Fruit fly (Drosophila melanogaster) whole organism, embryonic: ENCODE results near the gene CG15422.
A peak's percentile ranks its signal among the peaks of the same experiment; 100 is the strongest.

Experiments used
- Aef1 ChIP-seq: fragments of 200-800 bp; sonication (Bioruptor generic); IDR thresholded peaks from 3 replicates; pipeline ENCODE4 v1.3.6; 2022; ENCODE audit warnings: missing biosample characterization, missing genetic modification characterization
- CG10274 ChIP-seq: fragments of 200-800 bp; sonication (Bioruptor generic); optimal IDR thresholded peaks from 3 replicates; lab custom pipeline; 2017; ENCODE audit warnings: missing biosample characterization, mild to moderate bottlenecking, missing genetic modification characterization
- CG10462 ChIP-seq: fragments of 200-800 bp; sonication (Bioruptor generic); optimal IDR thresholded peaks from 2 replicates; lab custom pipeline; 2016; ENCODE audit warnings: missing biosample characterization, missing genetic modification characterization
- CG10565 ChIP-seq: fragments of 200-800 bp; sonication (Bioruptor generic); optimal IDR thresholded peaks from 3 replicates; lab custom pipeline; 2016; ENCODE audit warnings: missing biosample characterization, mild to moderate bottlenecking, missing genetic modification characterization
- CG11456 ChIP-seq: fragments of 200-800 bp; sonication (Bioruptor generic); IDR thresholded peaks from 3 replicates; pipeline ENCODE4 v1.3.6; 2022; ENCODE audit warnings: missing biosample characterization, missing genetic modification characterization
- CG12391 ChIP-seq: fragments of 200-800 bp; sonication (Bioruptor generic); optimal IDR thresholded peaks from 3 replicates; lab custom pipeline; 2018; ENCODE audit warnings: missing biosample characterization, mild to moderate bottlenecking, missing genetic modification characterization, moderate library complexity
- CG12942 ChIP-seq: fragments of 200-800 bp; sonication (Bioruptor generic); optimal IDR thresholded peaks from 3 replicates; lab custom pipeline; 2016; ENCODE audit warnings: missing biosample characterization, missing genetic modification characterization
- CG1602 ChIP-seq: fragments of 200-800 bp; sonication (Bioruptor generic); optimal IDR thresholded peaks from 3 replicates; lab custom pipeline; 2016; ENCODE audit warnings: missing biosample characterization, missing genetic modification characterization
- CG1603 ChIP-seq: fragments of 200-800 bp; sonication (Bioruptor generic); optimal IDR thresholded peaks from 2 replicates; lab custom pipeline; 2019; ENCODE audit warnings: missing biosample characterization, mild to moderate bottlenecking, missing genetic modification characterization, moderate library complexity
- CG17361 ChIP-seq: fragments of 200-800 bp; sonication (Bioruptor generic); IDR thresholded peaks from 3 replicates; pipeline ENCODE4 v1.3.6; 2022; ENCODE audit warnings: missing biosample characterization, missing genetic modification characterization
- CG18619 ChIP-seq: fragments of 200-800 bp; sonication (Bioruptor generic); optimal IDR thresholded peaks from 3 replicates; lab custom pipeline; 2017; ENCODE audit warnings: missing biosample characterization, mild to moderate bottlenecking, missing genetic modification characterization
- CG33213 ChIP-seq: fragments of 200-800 bp; sonication (Bioruptor generic); optimal IDR thresholded peaks from 3 replicates; lab custom pipeline; 2016; ENCODE audit warnings: missing biosample characterization, missing genetic modification characterization
- CG42726 ChIP-seq: fragments of 200-800 bp; sonication (Bioruptor generic); IDR thresholded peaks from 2 replicates; pipeline ENCODE4 v1.3.6; 2022; ENCODE audit warnings: missing biosample characterization, missing genetic modification characterization; ENCODE audit not compliant: partially characterized antibody
- CG4820 ChIP-seq: fragments of 200-800 bp; sonication (Bioruptor generic); optimal IDR thresholded peaks from 3 replicates; lab custom pipeline; 2016; ENCODE audit warnings: missing biosample characterization, missing genetic modification characterization
- CG5245 ChIP-seq: fragments of 200-800 bp; sonication (Bioruptor generic); optimal IDR thresholded peaks from 3 replicates; lab custom pipeline; 2016; ENCODE audit warnings: missing biosample characterization, missing genetic modification characterization
- CG6765 ChIP-seq: fragments of 200-800 bp; sonication (Bioruptor generic); optimal IDR thresholded peaks from 3 replicates; lab custom pipeline; 2017; ENCODE audit warnings: missing biosample characterization, mild to moderate bottlenecking, missing genetic modification characterization
- CG7928 ChIP-seq: fragments of 200-800 bp; sonication (Bioruptor generic); optimal IDR thresholded peaks from 2 replicates; lab custom pipeline; 2017; ENCODE audit warnings: missing biosample characterization, mild to moderate bottlenecking, missing genetic modification characterization
- CG9876 ChIP-seq: fragments of 200-800 bp; sonication (Bioruptor generic); optimal IDR thresholded peaks from 2 replicates; lab custom pipeline; 2016; ENCODE audit warnings: missing biosample characterization, missing genetic modification characterization
- D19A ChIP-seq: fragments of 200-800 bp; optimal IDR thresholded peaks from 3 replicates; lab custom pipeline; 2019; ENCODE audit warnings: missing biosample characterization, mild to moderate bottlenecking, missing genetic modification characterization, moderate library complexity
- Dip2 ChIP-seq: fragments of 200-800 bp; sonication (Bioruptor generic); IDR thresholded peaks from 2 replicates; pipeline ENCODE4 v1.3.6; 2022; ENCODE audit warnings: missing biosample characterization, missing genetic modification characterization
- Dip3 ChIP-seq: fragments of 200-800 bp; sonication (Bioruptor generic); optimal IDR thresholded peaks from 3 replicates; lab custom pipeline; 2016; ENCODE audit warnings: missing biosample characterization, missing genetic modification characterization
- H15 ChIP-seq: fragments of 200-800 bp; sonication (Bioruptor generic); IDR thresholded peaks from 3 replicates; pipeline ENCODE4 v1.3.6; 2022; ENCODE audit warnings: missing biosample characterization, missing genetic modification characterization
- Hand ChIP-seq: fragments of 200-800 bp; sonication (Bioruptor generic); optimal IDR thresholded peaks from 2 replicates; lab custom pipeline; 2017; ENCODE audit warnings: mild to moderate bottlenecking, missing biosample characterization, missing genetic modification reagents, missing genetic modification characterization
- HmgD ChIP-seq: fragments of 200-800 bp; sonication (Bioruptor generic); optimal IDR thresholded peaks from 3 replicates; lab custom pipeline; 2016; ENCODE audit warnings: missing biosample characterization, missing genetic modification characterization
- HmgZ ChIP-seq: fragments of 200-800 bp; sonication (Bioruptor generic); optimal IDR thresholded peaks from 2 replicates; lab custom pipeline; 2018; ENCODE audit warnings: missing biosample characterization, mild to moderate bottlenecking, missing genetic modification characterization
- Mad ChIP-seq: fragments of 200-800 bp; sonication (Bioruptor generic); optimal IDR thresholded peaks from 2 replicates; lab custom pipeline; 2016; ENCODE audit warnings: missing biosample characterization, missing genetic modification characterization
- Max ChIP-seq: fragments of 200-800 bp; sonication (Bioruptor generic); optimal IDR thresholded peaks from 2 replicates; lab custom pipeline; 2016; ENCODE audit warnings: missing biosample characterization, mild to moderate bottlenecking, missing genetic modification characterization
- Myb ChIP-seq: fragments of 200-800 bp; sonication (Bioruptor generic); optimal IDR thresholded peaks from 2 replicates; lab custom pipeline; 2016; ENCODE audit warnings: missing biosample characterization, missing genetic modification characterization
- Optix ChIP-seq: fragments of 200-800 bp; sonication (Bioruptor generic); IDR thresholded peaks from 3 replicates; pipeline ENCODE4 v1.3.6; 2022; ENCODE audit warnings: missing biosample characterization, missing genetic modification characterization
- Ptx1 ChIP-seq: fragments of 200-800 bp; sonication (Bioruptor generic); IDR thresholded peaks from 2 replicates; pipeline ENCODE4 v1.3.6; 2022; ENCODE audit warnings: missing biosample characterization, missing genetic modification characterization
- abd-A ChIP-seq: fragments of 200-800 bp; sonication (Bioruptor generic); optimal IDR thresholded peaks from 3 replicates; lab custom pipeline; 2019; ENCODE audit warnings: missing biosample characterization, mild to moderate bottlenecking, missing genetic modification characterization, moderate library complexity
- ato ChIP-seq: fragments of 200-800 bp; sonication (Bioruptor generic); IDR thresholded peaks from 2 replicates; pipeline ENCODE4 v1.3.6; 2022; ENCODE audit warnings: missing biosample characterization, missing genetic modification characterization; ENCODE audit not compliant: partially characterized antibody
- bigmax ChIP-seq: fragments of 200-800 bp; sonication (Bioruptor generic); optimal IDR thresholded peaks from 2 replicates; lab custom pipeline; 2018; ENCODE audit warnings: missing biosample characterization, mild to moderate bottlenecking, missing genetic modification characterization
- cato ChIP-seq: fragments of 200-800 bp; sonication (Bioruptor generic); optimal IDR thresholded peaks from 2 replicates; lab custom pipeline; 2016; ENCODE audit warnings: missing biosample characterization, missing genetic modification characterization, borderline replicate concordance
- chif ChIP-seq, 2 experiments: fragments of 200-800 bp; sonication (Bioruptor generic); optimal IDR thresholded peaks; 3 replicates each; lab custom pipeline; 2016; ENCODE audit warnings: missing biosample characterization in 2 of 2, missing genetic modification characterization in 2 of 2
- corto ChIP-seq: fragments of 200-800 bp; sonication (Bioruptor generic); optimal IDR thresholded peaks from 2 replicates; lab custom pipeline; 2016; ENCODE audit warnings: missing biosample characterization, mild to moderate bottlenecking, missing genetic modification characterization, moderate library complexity
- danr ChIP-seq: fragments of 200-800 bp; sonication (Bioruptor generic); IDR thresholded peaks from 2 replicates; pipeline ENCODE4 v1.3.6; 2022; ENCODE audit warnings: missing biosample characterization, missing genetic modification characterization
- dysf ChIP-seq: fragments of 200-800 bp; sonication (Bioruptor generic); IDR thresholded peaks from 3 replicates; pipeline ENCODE4 v1.3.6; 2022; ENCODE audit warnings: missing biosample characterization, missing genetic modification characterization
- eyg ChIP-seq: fragments of 200-800 bp; sonication (Bioruptor generic); optimal IDR thresholded peaks from 3 replicates; lab custom pipeline; 2016; ENCODE audit warnings: missing biosample characterization, missing genetic modification characterization
- fu2 ChIP-seq: fragments of 200-800 bp; sonication (Bioruptor generic); optimal IDR thresholded peaks from 2 replicates; lab custom pipeline; 2016; ENCODE audit warnings: missing biosample characterization, missing genetic modification characterization
- grau ChIP-seq: fragments of 200-800 bp; optimal IDR thresholded peaks from 3 replicates; lab custom pipeline; 2019; ENCODE audit warnings: missing biosample characterization, mild to moderate bottlenecking, missing genetic modification characterization, moderate library complexity
- ind ChIP-seq: fragments of 200-800 bp; sonication (Bioruptor generic); optimal IDR thresholded peaks from 3 replicates; lab custom pipeline; 2016; ENCODE audit warnings: missing biosample characterization, missing genetic modification characterization
- kah ChIP-seq: fragments of 200-800 bp; sonication (Bioruptor generic); optimal IDR thresholded peaks from 2 replicates; lab custom pipeline; 2018; ENCODE audit warnings: missing biosample characterization, mild to moderate bottlenecking, missing genetic modification characterization
- nerfin-2 ChIP-seq: fragments of 200-800 bp; sonication (Bioruptor generic); IDR thresholded peaks from 2 replicates; pipeline ENCODE4 v1.3.6; 2022; ENCODE audit warnings: missing biosample characterization, missing genetic modification characterization; ENCODE audit not compliant: partially characterized antibody
- repo ChIP-seq: fragments of 200-800 bp; sonication (Bioruptor generic); optimal IDR thresholded peaks from 2 replicates; lab custom pipeline; 2016; ENCODE audit warnings: missing biosample characterization, missing genetic modification characterization
- shn ChIP-seq: fragments of 200-800 bp; sonication (Bioruptor generic); optimal IDR thresholded peaks from 3 replicates; lab custom pipeline; 2016; ENCODE audit warnings: missing biosample characterization, missing genetic modification characterization
- so ChIP-seq: fragments of 200-800 bp; sonication (Bioruptor generic); IDR thresholded peaks from 3 replicates; pipeline ENCODE4 v1.3.6; 2022; ENCODE audit warnings: missing biosample characterization, missing genetic modification characterization
- stc ChIP-seq: fragments of 200-800 bp; sonication (Bioruptor generic); IDR thresholded peaks from 2 replicates; pipeline ENCODE4 v1.3.6; 2022; ENCODE audit warnings: missing biosample characterization, missing genetic modification characterization
- unc-4 ChIP-seq: fragments of 200-800 bp; sonication (Bioruptor generic); IDR thresholded peaks from 2 replicates; pipeline ENCODE4 v1.3.6; 2022; ENCODE audit warnings: missing biosample characterization, missing genetic modification characterization; ENCODE audit not compliant: partially characterized antibody
- zf30C ChIP-seq: fragments of 200-800 bp; sonication (Bioruptor generic); optimal IDR thresholded peaks from 3 replicates; lab custom pipeline; 2018; ENCODE audit warnings: missing biosample characterization, mild to moderate bottlenecking, missing genetic modification characterization

CG15422 gene

dm6 chr2L:4045185-4045814, 40.5 kb downstream of the CG15422 start (continued):
- TF ChIP-seq corto (GFP tag; lab: Kevin White, UChicago) (no peak), dysf (GFP tag; lab: Robert Waterston, UW) (peak; percentile 31; the same call in 1 of the 3 replicates), zf30C (GFP tag; lab: Kevin White, UChicago) (peak; percentile 62), nerfin-2 (GFP tag; lab: Robert Waterston, UW) (no peak), CG1602 (GFP tag; lab: Kevin White, UChicago) (peak; percentile 68), Myb (GFP tag; lab: Kevin White, UChicago) (no peak), Max (peak; percentile 18), grau (tag; lab: Kevin White, UChicago) (peak; percentile 55), kah (peak; percentile 3), Mad (GFP tag; lab: Kevin White, UChicago) (no peak), chif (GFP tag; optimal IDR thresholded peaks at IDR 0.05; lab: Kevin White, UChicago) (peak; percentile 59 to 76), Hand (no peak), CG18619 (no peak), unc-4 (GFP tag; lab: Robert Waterston, UW) (no peak), ind (GFP tag; lab: Kevin White, UChicago) (peak; percentile 17), CG17361 (GFP tag; lab: Robert Waterston, UW) (peak; percentile 69), Aef1 (no peak), ato (GFP tag; lab: Robert Waterston, UW) (no peak), CG1603 (tag; lab: Kevin White, UChicago) (peak; percentile 9), so (GFP tag; lab: Robert Waterston, UW) (peak; percentile 41; the same call in 1 of the 3 replicates), shn (GFP tag; lab: Kevin White, UChicago) (peak; percentile 52), CG11456 (GFP tag; lab: Robert Waterston, UW) (no peak), CG4820 (GFP tag; lab: Kevin White, UChicago) (peak; percentile 68), abd-A (no peak), stc (GFP tag; lab: Robert Waterston, UW) (peak; percentile 55; the same call in 1 of the 2 replicates), CG9876 (GFP tag; lab: Kevin White, UChicago) (no peak), repo (no peak), HmgD (no peak), CG7928 (GFP tag; lab: Kevin White, UChicago) (no peak), Dip2 (GFP tag; lab: Robert Waterston, UW) (no peak), CG5245 (GFP tag; lab: Kevin White, UChicago) (peak; percentile 47), eyg (GFP tag; lab: Kevin White, UChicago) (no peak), bigmax (GFP tag; lab: Kevin White, UChicago) (no peak), CG42726 (no peak), HmgZ (tag; lab: Kevin White, UChicago) (no peak), H15 (GFP tag; lab: Robert Waterston, UW) (0 out of 3 replicates have a peak, but pooled peaks have one; percentile 47), Ptx1 (peak; percentile 38; the same call in 1 of the 2 replicates), fu2 (GFP tag; lab: Kevin White, UChicago) (no peak), CG10274 (GFP tag; lab: Kevin White, UChicago) (no peak), CG12942 (GFP tag; lab: Kevin White, UChicago) (peak; percentile 10), danr (GFP tag; lab: Robert Waterston, UW) (0 out of 2 replicates have a peak, but pooled peaks have one; percentile 24), D19A (peak; percentile 66), CG6765 (GFP tag; lab: Kevin White, UChicago) (no peak), CG10462 (GFP tag; lab: Kevin White, UChicago) (peak; percentile 8), cato (GFP tag; lab: Kevin White, UChicago) (peak; percentile 44), CG10565 (GFP tag; lab: Kevin White, UChicago) (no peak), Dip3 (GFP tag; lab: Kevin White, UChicago) (no peak), Optix (no peak), CG33213 (GFP tag; lab: Kevin White, UChicago) (no peak), CG12391 (tag; lab: Kevin White, UChicago) (peak; percentile 83)
